Worm (Caenorhabditis elegans) whole organism, mixed stage, embryonic: ENCODE data around the gene arx-5.
A peak's percentile ranks its signal among the peaks of the same experiment; 100 is the strongest.

Source experiments
- M03D4.4 ChIP-seq: sonication (generic microtip); optimal IDR thresholded peaks from 2 replicates; lab custom pipeline; 2017; ENCODE audit warnings: mild to moderate bottlenecking, missing genetic modification characterization, missing compliant biosample characterization
- bed-3 ChIP-seq: fragments of 200-800 bp; sonication (Bioruptor generic); optimal IDR thresholded peaks from 3 replicates; lab custom pipeline; 2018; ENCODE audit warnings: mild to moderate bottlenecking, missing genetic modification characterization, moderate library complexity, missing compliant biosample characterization
- blmp-1 ChIP-seq: fragments of 150-350 bp; optimal IDR thresholded peaks from 2 replicates; lab custom pipeline; 2014; ENCODE audit warnings: missing biosample characterization, missing genetic modification characterization
- ceh-39 ChIP-seq: fragments of 150-350 bp; optimal IDR thresholded peaks from 2 replicates; lab custom pipeline; 2014; ENCODE audit warnings: missing biosample characterization, missing genetic modification characterization
- ceh-43 ChIP-seq: fragments of 200-800 bp; sonication (Bioruptor generic); optimal IDR thresholded peaks from 2 replicates; lab custom pipeline; 2018; ENCODE audit warnings: mild to moderate bottlenecking, missing genetic modification characterization, moderate library complexity, missing compliant biosample characterization
- ceh-83 ChIP-seq: fragments of 200-800 bp; sonication (Bioruptor generic); optimal IDR thresholded peaks from 2 replicates; lab custom pipeline; 2018; ENCODE audit warnings: mild to moderate bottlenecking, missing genetic modification characterization, missing compliant biosample characterization
- ces-1 ChIP-seq: fragments of 150-350 bp; optimal IDR thresholded peaks from 2 replicates; lab custom pipeline; 2014; ENCODE audit warnings: missing biosample characterization, missing genetic modification reagents, missing genetic modification characterization
- cnd-1 ChIP-seq: fragments of 200-800 bp; sonication (Bioruptor generic); optimal IDR thresholded peaks from 2 replicates; lab custom pipeline; 2018; ENCODE audit warnings: mild to moderate bottlenecking, missing genetic modification characterization, missing compliant biosample characterization
- drap-1 ChIP-seq: fragments of 200-800 bp; sonication (Bioruptor generic); optimal IDR thresholded peaks from 3 replicates; lab custom pipeline; 2018; ENCODE audit warnings: mild to moderate bottlenecking, missing genetic modification characterization, missing compliant biosample characterization
- elt-1 ChIP-seq: sonication (generic microtip); optimal IDR thresholded peaks from 2 replicates; lab custom pipeline; 2017; ENCODE audit warnings: missing genetic modification characterization, mild to moderate bottlenecking, missing compliant biosample characterization, antibody characterized with exemption, moderate library complexity, borderline replicate concordance; ENCODE audit not compliant: insufficient read depth
- elt-3 ChIP-seq: fragments of 150-350 bp; optimal IDR thresholded peaks from 2 replicates; lab custom pipeline; 2014; ENCODE audit warnings: missing biosample characterization, missing genetic modification characterization
- flh-1 ChIP-seq: fragments of 200-800 bp; sonication (Bioruptor generic); optimal IDR thresholded peaks from 2 replicates; lab custom pipeline; 2018; ENCODE audit warnings: mild to moderate bottlenecking, missing genetic modification characterization, moderate library complexity, missing compliant biosample characterization
- ham-2 ChIP-seq: fragments of 200-800 bp; sonication (Bioruptor generic); optimal IDR thresholded peaks from 2 replicates; lab custom pipeline; 2018; ENCODE audit warnings: mild to moderate bottlenecking, missing genetic modification characterization, missing compliant biosample characterization
- hlh-1 ChIP-seq: fragments of 150-350 bp; optimal IDR thresholded peaks from 2 replicates; lab custom pipeline; 2014; ENCODE audit warnings: missing biosample characterization, missing genetic modification reagents, missing genetic modification characterization
- lin-13 ChIP-seq: fragments of 150-350 bp; optimal IDR thresholded peaks from 2 replicates; lab custom pipeline; 2014; ENCODE audit warnings: missing biosample characterization, missing genetic modification characterization
- lin-32 ChIP-seq: fragments of 200-800 bp; sonication (Bioruptor generic); optimal IDR thresholded peaks from 2 replicates; lab custom pipeline; 2018; ENCODE audit warnings: mild to moderate bottlenecking, missing genetic modification characterization, missing compliant biosample characterization
- lsy-2 ChIP-seq: fragments of 150-350 bp; optimal IDR thresholded peaks from 2 replicates; lab custom pipeline; 2014; ENCODE audit warnings: missing biosample characterization, missing genetic modification characterization
- mab-5 ChIP-seq: fragments of 150-350 bp; optimal IDR thresholded peaks from 2 replicates; lab custom pipeline; 2014; ENCODE audit warnings: missing biosample characterization, missing genetic modification characterization
- mep-1 ChIP-seq: fragments of 150-350 bp; optimal IDR thresholded peaks from 2 replicates; lab custom pipeline; 2017; ENCODE audit warnings: missing biosample characterization, missing genetic modification reagents, missing genetic modification characterization, inconsistent platforms
- mls-2 ChIP-seq: sonication (generic microtip); optimal IDR thresholded peaks from 2 replicates; lab custom pipeline; 2016; ENCODE audit warnings: mild to moderate bottlenecking, missing genetic modification characterization, moderate library complexity, missing compliant biosample characterization
- nhr-12 ChIP-seq: fragments of 150-350 bp; optimal IDR thresholded peaks from 2 replicates; lab custom pipeline; 2014; ENCODE audit warnings: missing biosample characterization, missing genetic modification characterization
- nhr-2 ChIP-seq: fragments of 150-350 bp; optimal IDR thresholded peaks from 2 replicates; lab custom pipeline; 2014; ENCODE audit warnings: missing biosample characterization, missing genetic modification characterization
- nhr-28 ChIP-seq: fragments of 150-350 bp; optimal IDR thresholded peaks from 2 replicates; lab custom pipeline; 2014; ENCODE audit warnings: missing biosample characterization, missing genetic modification characterization
- nhr-76 ChIP-seq: sonication (generic microtip); optimal IDR thresholded peaks from 2 replicates; lab custom pipeline; 2017; ENCODE audit warnings: missing biosample characterization, missing genetic modification characterization
- pha-4 ChIP-seq: fragments of 150-350 bp; optimal IDR thresholded peaks from 2 replicates; lab custom pipeline; 2018; ENCODE audit warnings: missing biosample characterization, missing genetic modification reagents, missing genetic modification characterization
- sem-2 ChIP-seq: fragments of 200-800 bp; sonication (Bioruptor generic); optimal IDR thresholded peaks from 2 replicates; lab custom pipeline; 2018; ENCODE audit warnings: mild to moderate bottlenecking, missing genetic modification characterization, missing compliant biosample characterization
- snpc-4 ChIP-seq: fragments of 150-350 bp; optimal IDR thresholded peaks from 2 replicates; lab custom pipeline; 2014; ENCODE audit warnings: missing biosample characterization, missing genetic modification characterization
- sptf-1 ChIP-seq: sonication (generic microtip); optimal IDR thresholded peaks from 2 replicates; lab custom pipeline; 2017; ENCODE audit warnings: mild to moderate bottlenecking, missing genetic modification characterization, moderate library complexity, missing compliant biosample characterization
- tbx-8 ChIP-seq: fragments of 200-800 bp; sonication (Bioruptor generic); optimal IDR thresholded peaks from 2 replicates; lab custom pipeline; 2018; ENCODE audit warnings: mild to moderate bottlenecking, missing genetic modification characterization, moderate library complexity, missing compliant biosample characterization
- unc-39 ChIP-seq: fragments of 150-350 bp; optimal IDR thresholded peaks from 2 replicates; lab custom pipeline; 2014; ENCODE audit warnings: missing biosample characterization, missing genetic modification characterization
- unc-62 ChIP-seq: fragments of 150-350 bp; optimal IDR thresholded peaks from 2 replicates; lab custom pipeline; 2014; ENCODE audit warnings: missing biosample characterization, missing genetic modification reagents, missing genetic modification characterization
- zip-8 ChIP-seq: fragments of 150-350 bp; optimal IDR thresholded peaks from 2 replicates; lab custom pipeline; 2014; ENCODE audit warnings: missing biosample characterization, missing genetic modification characterization
- ztf-11 ChIP-seq: fragments of 150-350 bp; optimal IDR thresholded peaks from 2 replicates; lab custom pipeline; 2014; ENCODE audit warnings: missing biosample characterization, missing genetic modification characterization

arx-5 gene

DNA sequence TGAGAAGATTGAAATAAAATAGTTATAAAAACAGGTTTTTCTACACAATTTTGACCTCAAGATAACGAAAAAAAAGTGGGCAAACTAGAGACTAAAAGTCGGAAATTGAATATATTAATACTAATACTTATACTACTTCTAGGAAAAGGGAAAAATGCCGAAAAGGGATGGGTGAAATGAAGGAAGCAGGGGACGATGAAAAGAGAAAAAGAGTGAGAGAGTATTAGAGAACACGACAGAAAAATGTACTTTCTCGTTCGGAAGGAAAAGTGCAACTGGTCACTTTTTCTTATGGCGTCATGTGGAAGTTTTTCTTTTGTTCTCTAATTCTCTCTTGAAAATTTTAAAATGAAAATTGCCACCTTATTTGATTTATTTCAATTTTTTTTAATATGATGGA, 23.4 kb upstream of the arx-5 start:
- TF ChIP-seq lin-32 (no peak), ces-1 (GFP tag; lab: Kevin White, UChicago) (peak; percentile 69)

DNA sequence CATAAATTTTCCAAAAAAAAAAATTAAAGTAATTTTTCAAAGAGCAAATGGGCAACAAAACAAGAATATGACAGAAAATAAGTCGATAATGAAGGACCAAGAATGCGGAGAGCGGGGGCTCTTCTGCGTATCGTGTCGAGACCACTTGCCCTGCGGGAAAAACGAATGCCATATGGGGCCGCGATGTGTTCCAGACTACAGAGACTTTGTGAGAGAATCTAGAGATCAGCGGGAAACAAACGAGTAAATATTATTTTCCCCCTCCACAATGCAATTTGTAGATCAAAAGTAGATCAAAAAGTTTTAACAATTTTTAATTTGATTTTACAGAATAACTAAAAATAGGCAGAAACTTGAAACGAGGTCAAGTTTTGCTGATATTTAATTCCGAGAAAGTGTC, 22.3 kb upstream of the arx-5 start:
- TF ChIP-seq lsy-2 (tag; lab: Kevin White, UChicago) = no peak
- no peak for TF ChIP-seq lin-13 (tag; lab: Kevin White, UChicago)
- TF ChIP-seq hlh-1 (tag; lab: Kevin White, UChicago) = no peak
- TF ChIP-seq mab-5 (tag; lab: Kevin White, UChicago) = no peak
- no peak for TF ChIP-seq sem-2 (GFP tag; lab: Kevin White, UChicago)

DNA sequence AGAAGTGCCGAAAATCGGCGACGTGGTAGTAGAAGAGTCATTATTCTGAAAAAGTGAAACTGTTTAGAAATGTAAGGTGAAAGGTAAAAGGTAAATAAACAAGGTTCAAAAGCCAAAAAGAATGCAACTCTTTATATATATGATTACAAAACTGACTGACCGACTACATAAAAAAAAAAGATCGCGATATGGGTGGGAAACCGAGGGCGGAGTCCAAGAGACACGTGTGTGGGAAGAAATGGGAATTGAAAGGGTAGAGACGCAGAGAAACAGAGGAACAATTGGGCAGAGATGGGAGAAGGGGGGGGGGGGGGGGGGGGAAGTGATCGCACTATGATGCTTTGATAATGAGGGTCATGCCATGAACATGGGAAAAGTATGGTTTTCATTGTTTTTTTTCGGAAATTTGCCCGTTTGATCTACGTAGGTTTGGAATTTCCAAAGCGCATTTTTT, 21.0 kb upstream of the arx-5 start, which contains the start of gene Y37D8A.4:
Y37D8A.4 (minus strand) TSS at position 51 of the 454 bp plus-strand sequence.
- TF ChIP-seq sptf-1 (tag; lab: Kevin White, UChicago) = no peak
- TF ChIP-seq ham-2 (GFP tag; lab: Kevin White, UChicago) = no peak
- no peak for TF ChIP-seq tbx-8
- no peak for TF ChIP-seq mls-2 (tag; lab: Kevin White, UChicago)
- no peak for TF ChIP-seq snpc-4 (tag; lab: Kevin White, UChicago)
- TF ChIP-seq hlh-1 (tag; lab: Kevin White, UChicago) = no peak
- TF ChIP-seq ceh-83 (GFP tag; lab: Kevin White, UChicago) = no peak
- no peak for TF ChIP-seq ces-1 (GFP tag; lab: Kevin White, UChicago)

DNA sequence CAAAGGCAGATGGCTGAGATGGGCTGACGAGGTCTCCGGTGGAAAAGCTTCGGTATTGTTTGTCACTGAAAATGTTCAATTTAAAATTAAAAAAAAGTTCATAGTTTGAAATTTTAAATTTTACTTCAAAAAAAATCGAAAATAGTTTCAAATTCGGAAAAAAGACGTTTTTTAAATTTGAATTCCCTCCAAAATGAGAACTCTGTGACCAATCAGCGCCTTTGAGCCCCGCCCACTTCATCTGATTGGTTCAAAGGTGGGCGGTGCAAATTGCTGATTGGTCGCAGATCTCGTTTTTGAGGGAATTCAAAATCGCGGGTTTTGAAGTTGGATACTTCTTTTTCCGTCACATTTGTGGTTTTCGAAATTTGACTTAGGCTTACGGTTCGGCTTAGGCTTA, 20.4 kb upstream of the arx-5 start:
- TF ChIP-seq ceh-83 (GFP tag; lab: Kevin White, UChicago) (no peak), nhr-28 (tag; lab: Kevin White, UChicago) (no peak), ham-2 (GFP tag; lab: Kevin White, UChicago) (no peak)

DNA sequence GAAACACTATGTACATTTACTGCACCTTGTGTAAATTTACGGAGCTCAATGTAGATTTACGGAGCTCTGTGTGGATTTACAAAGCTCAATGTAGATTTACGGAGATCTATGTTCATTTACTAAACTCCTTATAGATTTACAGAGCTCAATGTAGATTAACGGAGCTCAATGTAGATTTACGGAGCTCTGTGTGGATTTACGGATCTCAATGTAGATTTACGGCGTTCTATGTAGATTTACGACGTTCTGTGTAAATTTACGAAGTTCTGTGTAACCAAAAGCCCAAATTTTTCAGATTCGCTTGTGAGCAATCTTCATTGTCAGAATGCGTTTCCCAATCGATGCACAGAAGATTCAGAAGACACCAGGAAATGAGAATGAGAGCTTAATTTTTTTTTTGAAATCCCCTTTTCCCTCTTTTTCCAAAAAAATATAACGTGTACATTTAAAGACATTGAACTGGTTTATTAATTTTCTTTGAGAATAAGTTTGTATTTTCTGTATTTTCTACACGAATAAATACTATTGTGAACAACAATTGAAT, 18.9 kb upstream of the arx-5 start:
- TF ChIP-seq tbx-8 (no peak), pha-4 (no peak), sem-2 (GFP tag; lab: Kevin White, UChicago) (no peak), lin-32 (no peak), cnd-1 (tag; lab: Kevin White, UChicago) (no peak), drap-1 (GFP tag; lab: Kevin White, UChicago) (no peak), hlh-1 (tag; lab: Kevin White, UChicago) (no peak), blmp-1 (tag; lab: Kevin White, UChicago) (no peak), bed-3 (GFP tag; lab: Kevin White, UChicago) (no peak), snpc-4 (tag; lab: Kevin White, UChicago) (no peak), sptf-1 (tag; lab: Kevin White, UChicago) (no peak), ces-1 (GFP tag; lab: Kevin White, UChicago) (no peak)

DNA sequence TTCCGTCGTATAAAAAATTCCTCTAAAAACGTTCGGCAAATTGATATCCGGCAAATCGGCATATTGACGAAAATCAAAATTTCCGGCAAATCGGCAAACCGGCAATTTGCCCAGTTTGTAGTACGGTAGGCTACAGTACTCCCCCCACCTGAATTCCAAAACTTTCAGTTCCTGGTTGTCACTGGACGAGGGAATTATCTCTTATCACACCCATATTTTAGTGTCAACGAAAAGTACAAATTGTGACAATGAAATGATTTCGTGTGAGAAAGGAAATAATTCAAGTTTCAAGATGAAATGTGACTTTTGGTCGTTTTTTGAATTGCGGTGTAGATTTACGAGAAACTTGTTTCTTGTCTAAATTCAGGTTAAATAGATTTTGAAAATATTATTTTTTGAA, 15.2 kb upstream of the arx-5 start:
- TF ChIP-seq sem-2 (GFP tag; lab: Kevin White, UChicago) = no peak
- no peak for TF ChIP-seq ceh-83 (GFP tag; lab: Kevin White, UChicago)
- no peak for TF ChIP-seq pha-4
- TF ChIP-seq nhr-2 (tag; lab: Kevin White, UChicago) = no peak
- TF ChIP-seq unc-39 (tag; lab: Kevin White, UChicago) = no peak
- TF ChIP-seq lsy-2 (tag; lab: Kevin White, UChicago) = no peak
- TF ChIP-seq ztf-11 (tag; lab: Kevin White, UChicago) = no peak
- TF ChIP-seq blmp-1 (tag; lab: Kevin White, UChicago) = no peak
- no peak for TF ChIP-seq lin-13 (tag; lab: Kevin White, UChicago)
- TF ChIP-seq elt-3 (tag; lab: Kevin White, UChicago) = no peak
- no peak for TF ChIP-seq tbx-8
- TF ChIP-seq hlh-1 (tag; lab: Kevin White, UChicago) = no peak
- TF ChIP-seq mab-5 (tag; lab: Kevin White, UChicago) = no peak
- no peak for TF ChIP-seq lin-32
- no peak for TF ChIP-seq cnd-1 (tag; lab: Kevin White, UChicago)
- TF ChIP-seq zip-8 (tag; lab: Kevin White, UChicago) = no peak
- TF ChIP-seq unc-62 (GFP tag; lab: Kevin White, UChicago) = no peak
- no peak for TF ChIP-seq flh-1

DNA sequence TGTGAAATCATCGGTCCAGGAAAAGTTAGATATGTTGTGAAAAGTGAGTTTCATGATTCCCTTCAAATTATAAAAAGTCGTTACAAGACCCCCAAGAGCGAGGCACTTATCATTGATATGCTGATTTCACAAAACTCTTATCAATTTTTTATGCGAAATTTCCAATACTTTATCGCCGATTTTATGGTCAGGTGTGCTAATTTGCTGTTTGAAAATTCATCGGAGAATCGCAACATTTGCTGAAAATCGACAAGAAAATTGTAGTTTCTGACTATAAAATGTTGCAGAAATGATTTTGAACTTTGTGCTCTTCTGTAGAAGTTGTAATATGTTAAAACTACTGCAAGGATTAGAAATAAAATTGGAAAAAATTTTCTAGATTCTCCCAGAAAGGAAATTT, 13.8 kb upstream of the arx-5 start:
- TF ChIP-seq M03D4.4 (no peak), drap-1 (GFP tag; lab: Kevin White, UChicago) (no peak), ceh-43 (no peak), unc-62 (GFP tag; lab: Kevin White, UChicago) (no peak), cnd-1 (tag; lab: Kevin White, UChicago) (no peak), nhr-28 (tag; lab: Kevin White, UChicago) (no peak), elt-1 (tag; lab: Kevin White, UChicago) (no peak), elt-3 (tag; lab: Kevin White, UChicago) (no peak), flh-1 (no peak), ces-1 (GFP tag; lab: Kevin White, UChicago) (no peak), nhr-12 (tag; lab: Kevin White, UChicago) (no peak), lsy-2 (tag; lab: Kevin White, UChicago) (no peak), ceh-39 (no peak), nhr-76 (no peak), hlh-1 (tag; lab: Kevin White, UChicago) (no peak), mep-1 (tag; lab: Kevin White, UChicago) (no peak), ham-2 (GFP tag; lab: Kevin White, UChicago) (no peak)
